Fruit fly (Drosophila melanogaster) whole organism, pupa: ENCODE results near the gene Rab8.

Source experiments
- CG10348 ChIP-seq: fragments of 200-800 bp; sonication (Bioruptor generic); IDR thresholded peaks from 2 replicates; pipeline ENCODE4 v1.3.6; 2022; ENCODE audit warnings: missing biosample characterization, missing genetic modification characterization
- CG12605 ChIP-seq: fragments of 200-800 bp; sonication (Bioruptor generic); IDR thresholded peaks from 2 replicates; pipeline ENCODE4 v1.3.6; 2022; ENCODE audit warnings: missing biosample characterization, missing genetic modification characterization
- CG13204 ChIP-seq: fragments of 200-800 bp; sonication (Bioruptor generic); optimal IDR thresholded peaks from 2 replicates; lab custom pipeline; 2018; ENCODE audit warnings: missing biosample characterization, mild to moderate bottlenecking, missing genetic modification characterization, moderate library complexity
- CG14655 ChIP-seq: fragments of 200-800 bp; sonication (Bioruptor generic); optimal IDR thresholded peaks from 3 replicates; lab custom pipeline; 2017; ENCODE audit warnings: mild to moderate bottlenecking, missing biosample characterization, missing genetic modification reagents, missing genetic modification characterization
- CG15710 ChIP-seq: fragments of 200-800 bp; sonication (Bioruptor generic); optimal IDR thresholded peaks from 2 replicates; lab custom pipeline; 2018; ENCODE audit warnings: missing biosample characterization, mild to moderate bottlenecking, missing genetic modification characterization, moderate library complexity
- CG17806 ChIP-seq: fragments of 200-800 bp; sonication (Bioruptor generic); optimal IDR thresholded peaks from 2 replicates; lab custom pipeline; 2018; ENCODE audit warnings: missing biosample characterization, mild to moderate bottlenecking, missing genetic modification characterization, moderate library complexity
- CG32121 ChIP-seq: fragments of 200-800 bp; sonication (Bioruptor generic); IDR thresholded peaks from 2 replicates; pipeline ENCODE4 v1.3.6; 2022; ENCODE audit warnings: missing biosample characterization, missing genetic modification characterization
- CG34367 ChIP-seq: fragments of 200-800 bp; sonication (Bioruptor generic); optimal IDR thresholded peaks from 2 replicates; lab custom pipeline; 2018; ENCODE audit warnings: missing biosample characterization, mild to moderate bottlenecking, missing genetic modification characterization
- CG4496 ChIP-seq: fragments of 200-800 bp; sonication (Bioruptor generic); IDR thresholded peaks from 3 replicates; pipeline ENCODE4 v1.3.6; 2022; ENCODE audit warnings: missing biosample characterization, missing genetic modification characterization
- CG8159 ChIP-seq: fragments of 200-800 bp; sonication (Bioruptor generic); optimal IDR thresholded peaks from 3 replicates; lab custom pipeline; 2018; ENCODE audit warnings: missing biosample characterization, mild to moderate bottlenecking, missing genetic modification characterization, moderate library complexity
- CG8301 ChIP-seq: fragments of 200-800 bp; sonication (Bioruptor generic); optimal IDR thresholded peaks from 2 replicates; lab custom pipeline; 2018; ENCODE audit warnings: missing biosample characterization, mild to moderate bottlenecking, missing genetic modification characterization
- CG9948 ChIP-seq: fragments of 200-800 bp; sonication (Bioruptor generic); optimal IDR thresholded peaks from 2 replicates; lab custom pipeline; 2018; ENCODE audit warnings: missing biosample characterization, mild to moderate bottlenecking, missing genetic modification characterization, moderate library complexity
- EcR ChIP-seq: fragments of 200-800 bp; sonication (Bioruptor generic); optimal IDR thresholded peaks from 3 replicates; lab custom pipeline; 2019; ENCODE audit warnings: missing biosample characterization, missing genetic modification characterization, mild to moderate bottlenecking, moderate library complexity, missing genetic modification reagents
- Ets98B ChIP-seq: fragments of 200-800 bp; sonication (Bioruptor generic); IDR thresholded peaks from 2 replicates; pipeline ENCODE4 v1.3.6; 2022; ENCODE audit warnings: missing biosample characterization, missing genetic modification characterization
- Pif1A ChIP-seq: fragments of 200-800 bp; sonication (Bioruptor generic); optimal IDR thresholded peaks from 3 replicates; lab custom pipeline; 2016; ENCODE audit warnings: missing biosample characterization, missing genetic modification characterization
- Snoo ChIP-seq: fragments of 200-800 bp; sonication (Bioruptor generic); optimal IDR thresholded peaks from 3 replicates; lab custom pipeline; 2017; ENCODE audit warnings: missing biosample characterization, mild to moderate bottlenecking, missing genetic modification characterization, inconsistent platforms
- fd96Ca ChIP-seq: fragments of 200-800 bp; sonication (Bioruptor generic); IDR thresholded peaks from 3 replicates; pipeline ENCODE4 v1.3.6; 2022; ENCODE audit warnings: missing biosample characterization, missing genetic modification characterization
- gl ChIP-seq: fragments of 200-800 bp; sonication (Bioruptor generic); optimal IDR thresholded peaks from 2 replicates; lab custom pipeline; 2018; ENCODE audit warnings: missing biosample characterization, mild to moderate bottlenecking, missing genetic modification characterization
- rn ChIP-seq: fragments of 200-800 bp; sonication (Bioruptor generic); IDR thresholded peaks from 2 replicates; pipeline ENCODE4 v1.3.6; 2022; ENCODE audit warnings: missing biosample characterization, missing genetic modification characterization

Gene Rab8

DNA sequence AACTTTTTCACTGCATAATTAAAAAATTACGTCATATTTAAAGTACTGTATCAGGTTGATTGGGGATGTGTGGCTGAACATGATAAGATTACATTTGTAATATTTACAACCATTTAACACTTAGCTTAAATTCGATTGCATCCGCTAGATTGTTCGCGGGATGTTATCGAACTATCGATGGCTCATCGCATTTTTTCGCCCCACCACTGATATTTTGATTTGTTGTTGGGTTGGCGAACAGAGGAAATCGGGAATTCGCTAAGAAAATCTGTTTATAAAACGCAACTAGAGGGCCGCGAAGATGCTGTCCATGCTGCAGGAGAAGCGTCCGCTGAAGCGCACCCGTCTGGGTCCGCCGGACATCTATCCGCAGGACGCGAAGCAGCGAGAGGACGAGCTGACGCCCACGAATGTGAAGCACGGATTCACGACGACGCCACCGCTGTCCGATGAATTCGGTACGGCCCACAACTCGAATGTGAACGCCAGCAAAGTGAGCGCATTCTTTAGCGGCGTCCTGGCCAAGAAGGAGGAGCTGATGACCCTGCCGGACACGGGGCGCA is 34.4 kb downstream of the Rab8 start, which contains the start of gene kto:
kto (plus strand) TSS at position 240 of the 563 bp plus-strand sequence.
- TF ChIP-seq rn: no peak
- TF ChIP-seq CG34367: no peak

dm6 chr3L:19834143-19834794 is 36.6 kb downstream of the Rab8 start, which contains the start of the genes trc and CG32221:
Gene trc, minus strand, starts transcription at chr3L:19834304.
Gene CG32221, plus strand, starts transcription at chr3L:19834670.
- TF ChIP-seq CG4496 (GFP tag; lab: Robert Waterston, UW) (0 out of 3 replicates have a peak, but pooled peaks have one; percentile 41), Snoo (tag; lab: Kevin White, UChicago) (peak; percentile 58), CG15710 (tag; lab: Kevin White, UChicago) (no peak)

DNA sequence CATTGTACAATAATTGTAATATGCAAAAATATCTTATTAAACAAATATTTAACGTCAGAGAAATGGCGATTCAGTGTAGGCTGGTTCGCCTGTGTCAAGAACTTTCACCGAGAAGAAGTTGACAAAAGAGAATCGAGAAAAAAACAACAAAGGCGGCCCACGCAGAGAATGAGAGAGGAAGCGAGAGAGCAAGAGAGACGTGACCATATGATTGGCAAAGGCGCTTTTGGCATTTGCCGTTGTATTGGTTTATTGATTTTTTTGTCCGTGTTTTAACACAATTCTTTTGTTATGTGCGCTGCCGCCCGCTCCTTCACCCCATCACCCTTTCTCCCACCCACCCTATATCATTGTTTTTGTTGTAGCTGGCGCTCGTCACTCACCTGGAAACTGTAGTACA is 37.7 kb downstream of the Rab8 start:
- peak; percentile 52 for TF ChIP-seq EcR
- TF ChIP-seq rn: no peak
- 0 out of 3 replicates have a peak, but pooled peaks have one; percentile 34 for TF ChIP-seq CG4496 (GFP tag; lab: Robert Waterston, UW)
- TF ChIP-seq CG15710 (tag; lab: Kevin White, UChicago): peak; percentile 19
- TF ChIP-seq CG9948 (tag; lab: Kevin White, UChicago): peak; percentile 0
- no peak for TF ChIP-seq CG34367
- no peak for TF ChIP-seq Pif1A
- TF ChIP-seq gl: peak; percentile 73

- TF ChIP-seq EcR (no peak), CG10348 (no peak), CG4496 (GFP tag; lab: Robert Waterston, UW) (no peak), CG8159 (tag; lab: Kevin White, UChicago) (no peak), CG13204 (no peak), CG32121 (GFP tag; lab: Robert Waterston, UW) (no peak), fd96Ca (GFP tag; lab: Robert Waterston, UW) (no peak), Ets98B (GFP tag; lab: Robert Waterston, UW) (no peak)
These were observed 52.2 kb downstream of the Rab8 start for dm6 chr3L:19818701-19819100.

- no peak; the same call in 1 of the 2 replicates for TF ChIP-seq Ets98B (GFP tag; lab: Robert Waterston, UW)
- peak; percentile 66; the same call in 1 of the 3 replicates for TF ChIP-seq CG4496 (GFP tag; lab: Robert Waterston, UW)
- TF ChIP-seq rn: 0 out of 2 replicates have a peak, but pooled peaks have one; percentile 26
- TF ChIP-seq CG14655 (GFP tag; lab: Kevin White, UChicago): no peak
- peak; percentile 51 for TF ChIP-seq CG8301 (tag; lab: Kevin White, UChicago)
- TF ChIP-seq fd96Ca (GFP tag; lab: Robert Waterston, UW): peak; percentile 45; the same call in 1 of the 3 replicates
- TF ChIP-seq Snoo (tag; lab: Kevin White, UChicago): peak; percentile 61
- TF ChIP-seq CG12605 (GFP tag; lab: Robert Waterston, UW): no peak
- peak; percentile 53 for TF ChIP-seq CG34367
- TF ChIP-seq CG32121 (GFP tag; lab: Robert Waterston, UW): 0 out of 2 replicates have a peak, but pooled peaks have one; percentile 37
- TF ChIP-seq CG17806 (tag; lab: Kevin White, UChicago): peak; percentile 51
- TF ChIP-seq CG10348: no peak
- peak; percentile 63 for TF ChIP-seq CG9948 (tag; lab: Kevin White, UChicago)
- TF ChIP-seq CG15710 (tag; lab: Kevin White, UChicago): peak; percentile 68
These were observed 52.9 kb downstream of the Rab8 start, which contains the start of the genes Fibp and Deaf1 for dm6 chr3L:19817807-19818531. Gene Fibp, minus strand, starts transcription at chr3L:19817967. Gene Deaf1, plus strand, starts transcription at chr3L:19818174.
